Worm (Caenorhabditis elegans) whole organism, young adult: Measurements from ENCODE around the gene twk-10.
A peak's percentile ranks its signal among the peaks of the same experiment; 100 is the strongest.

Experiments
- B0019.2 ChIP-seq: fragments of 200-800 bp; sonication (Bioruptor generic); conservative IDR thresholded peaks from 2 replicates; pipeline ENCODE4 v1.3.6; 2022; ENCODE audit warnings: missing genetic modification reagents, missing genetic modification characterization, missing compliant biosample characterization
- D2030.7 ChIP-seq: fragments of 200-800 bp; sonication (Bioruptor generic); IDR thresholded peaks from 2 replicates; pipeline ENCODE4 v1.3.6; 2022; ENCODE audit warnings: missing genetic modification reagents, missing genetic modification characterization, missing compliant biosample characterization
- F33H1.4 ChIP-seq: fragments of 200-800 bp; sonication (Bioruptor generic); IDR thresholded peaks from 2 replicates; pipeline ENCODE4 v1.3.6; 2022; ENCODE audit warnings: missing genetic modification reagents, missing genetic modification characterization, missing compliant biosample characterization
- F37B4.10 ChIP-seq: fragments of 200-800 bp; sonication (Bioruptor generic); IDR thresholded peaks from 2 replicates; pipeline ENCODE4 v1.3.6; 2022; ENCODE audit warnings: missing genetic modification characterization, missing compliant biosample characterization
- F39B2.1 ChIP-seq: fragments of 200-800 bp; sonication (Bioruptor generic); IDR thresholded peaks from 2 replicates; pipeline ENCODE4 v1.3.6; 2022; ENCODE audit warnings: missing genetic modification reagents, missing genetic modification characterization, missing compliant biosample characterization
- F49E8.2 ChIP-seq: sonication (generic microtip); optimal IDR thresholded peaks from 3 replicates; lab custom pipeline; 2017; ENCODE audit warnings: missing genetic modification characterization, mild to moderate bottlenecking, missing compliant biosample characterization, antibody characterized with exemption, moderate library complexity; ENCODE audit not compliant: insufficient read depth
- F52B5.7 ChIP-seq: sonication (generic microtip); optimal IDR thresholded peaks from 2 replicates; lab custom pipeline; 2016; ENCODE audit warnings: mild to moderate bottlenecking, missing genetic modification characterization, missing compliant biosample characterization
- F55B11.4 ChIP-seq: sonication (generic microtip); optimal IDR thresholded peaks from 2 replicates; lab custom pipeline; 2016; ENCODE audit warnings: missing compliant biosample characterization, missing genetic modification characterization, borderline replicate concordance; ENCODE audit not compliant: insufficient read depth
- F57C9.4 ChIP-seq: sonication (generic microtip); optimal IDR thresholded peaks from 2 replicates; lab custom pipeline; 2017; ENCODE audit warnings: mild to moderate bottlenecking, missing genetic modification characterization, missing compliant biosample characterization
- Y53F4B.3 ChIP-seq: fragments of 200-800 bp; sonication (Bioruptor generic); IDR thresholded peaks from 2 replicates; pipeline ENCODE4 v1.3.6; 2022; ENCODE audit warnings: missing genetic modification reagents, missing genetic modification characterization, missing compliant biosample characterization
- Y56A3A.18 ChIP-seq: fragments of 200-800 bp; sonication (Bioruptor generic); IDR thresholded peaks from 2 replicates; pipeline ENCODE4 v1.3.6; 2022; ENCODE audit warnings: missing genetic modification reagents, missing genetic modification characterization, missing compliant biosample characterization
- Y67H2A.10 ChIP-seq: fragments of 200-800 bp; sonication (Bioruptor generic); conservative IDR thresholded peaks from 2 replicates; pipeline ENCODE4 v1.3.6; 2022; ENCODE audit warnings: missing genetic modification reagents, missing genetic modification characterization, missing compliant biosample characterization
- Y95B8A.8 ChIP-seq: fragments of 200-800 bp; sonication (Bioruptor generic); IDR thresholded peaks from 2 replicates; pipeline ENCODE4 v1.3.6; 2022; ENCODE audit warnings: missing genetic modification reagents, missing genetic modification characterization, missing compliant biosample characterization
- akir-1 ChIP-seq: fragments of 200-800 bp; sonication (Bioruptor generic); optimal IDR thresholded peaks from 2 replicates; lab custom pipeline; 2018; ENCODE audit warnings: mild to moderate bottlenecking, missing genetic modification characterization, moderate library complexity, missing compliant biosample characterization
- aptf-2 ChIP-seq: fragments of 200-800 bp; sonication (Bioruptor generic); conservative IDR thresholded peaks from 2 replicates; pipeline ENCODE4 v1.3.6; 2022; ENCODE audit warnings: missing genetic modification reagents, missing genetic modification characterization, missing compliant biosample characterization
- attf-3 ChIP-seq: fragments of 200-800 bp; sonication (Bioruptor generic); conservative IDR thresholded peaks from 2 replicates; pipeline ENCODE4 v1.3.6; 2022; ENCODE audit warnings: missing genetic modification reagents, missing genetic modification characterization, missing compliant biosample characterization
- bed-1 ChIP-seq: fragments of 200-800 bp; sonication (Bioruptor generic); IDR thresholded peaks from 2 replicates; pipeline ENCODE4 v1.3.6; 2022; ENCODE audit warnings: missing genetic modification reagents, missing genetic modification characterization, missing compliant biosample characterization
- ccch-3 ChIP-seq: fragments of 200-800 bp; sonication (Bioruptor generic); optimal IDR thresholded peaks from 2 replicates; lab custom pipeline; 2018; ENCODE audit warnings: mild to moderate bottlenecking, missing genetic modification characterization, missing compliant biosample characterization
- cebp-1 ChIP-seq, 2 experiments: fragments of 200-800 bp in 1 of 2; sonication (Bioruptor generic) in 1 of 2; sonication (generic microtip) in 1 of 2; IDR thresholded peaks in 1 of 2; optimal IDR thresholded peaks in 1 of 2; 2 replicates each; pipeline versions ENCODE4 v1.3.6 to Lab custom; 2017 to 2022; ENCODE audit warnings: missing compliant biosample characterization in 2 of 2, missing genetic modification characterization in 2 of 2, mild to moderate bottlenecking in 1 of 2, missing genetic modification reagents in 1 of 2, moderate library complexity in 1 of 2
- cebp-2 ChIP-seq: fragments of 200-800 bp; sonication (Bioruptor generic); IDR thresholded peaks from 2 replicates; pipeline ENCODE4 v1.3.6; 2022; ENCODE audit warnings: missing genetic modification characterization, missing compliant biosample characterization
- ceh-79 ChIP-seq: sonication (generic microtip); optimal IDR thresholded peaks from 2 replicates; lab custom pipeline; 2017; ENCODE audit warnings: mild to moderate bottlenecking, missing genetic modification characterization, missing compliant biosample characterization
- ceh-91 ChIP-seq: fragments of 200-800 bp; sonication (Bioruptor generic); IDR thresholded peaks from 2 replicates; pipeline ENCODE4 v1.3.6; 2022; ENCODE audit warnings: missing genetic modification reagents, missing genetic modification characterization, missing compliant biosample characterization
- egrh-3 ChIP-seq: fragments of 200-800 bp; sonication (Bioruptor generic); IDR thresholded peaks from 2 replicates; pipeline ENCODE4 v1.3.6; 2022; ENCODE audit warnings: missing genetic modification reagents, missing genetic modification characterization, missing compliant biosample characterization
- him-1 ChIP-seq: sonication (generic microtip); optimal IDR thresholded peaks from 2 replicates; lab custom pipeline; 2016; ENCODE audit warnings: missing genotype, missing genetic modification reagents, missing genetic modification characterization, missing compliant biosample characterization
- hsf-1 ChIP-seq: fragments of 200-800 bp; sonication (Bioruptor generic); IDR thresholded peaks from 2 replicates; pipeline ENCODE4 v1.3.6; 2022; ENCODE audit warnings: missing genetic modification reagents, missing genetic modification characterization, missing compliant biosample characterization
- let-607 ChIP-seq, 2 experiments: fragments of 200-800 bp in 1 of 2; sonication (Bioruptor generic) in 1 of 2; sonication (generic microtip) in 1 of 2; optimal IDR thresholded peaks; 2 replicates each; lab custom pipeline; 2016 to 2018; ENCODE audit warnings: mild to moderate bottlenecking in 2 of 2, missing compliant biosample characterization in 2 of 2, missing genetic modification characterization in 2 of 2, moderate library complexity in 2 of 2, missing genotype in 1 of 2
- lin-26 ChIP-seq: fragments of 200-800 bp; sonication (Bioruptor generic); IDR thresholded peaks from 2 replicates; pipeline ENCODE4 v1.3.6; 2022; ENCODE audit warnings: missing genetic modification reagents, missing genetic modification characterization, missing compliant biosample characterization
- madf-8 ChIP-seq: fragments of 200-800 bp; sonication (Bioruptor generic); conservative IDR thresholded peaks from 2 replicates; pipeline ENCODE4 v1.3.6; 2022; ENCODE audit warnings: missing genetic modification reagents, missing genetic modification characterization, missing compliant biosample characterization
- mcd-1 ChIP-seq: fragments of 200-800 bp; sonication (Bioruptor generic); IDR thresholded peaks from 2 replicates; pipeline ENCODE4 v1.3.6; 2022; ENCODE audit warnings: missing genetic modification reagents, missing genetic modification characterization, missing compliant biosample characterization
- mes-4 ChIP-seq: sonication (generic microtip); optimal IDR thresholded peaks from 2 replicates; lab custom pipeline; 2016; ENCODE audit warnings: missing genotype, missing genetic modification characterization, missing compliant biosample characterization
- nhr-120 ChIP-seq: fragments of 200-800 bp; sonication (Bioruptor generic); IDR thresholded peaks from 2 replicates; pipeline ENCODE4 v1.3.6; 2022; ENCODE audit warnings: missing genetic modification characterization, missing compliant biosample characterization
- nhr-27 ChIP-seq: fragments of 200-800 bp; sonication (Bioruptor generic); optimal IDR thresholded peaks from 2 replicates; lab custom pipeline; 2018; ENCODE audit warnings: mild to moderate bottlenecking, missing genetic modification characterization, moderate library complexity, missing compliant biosample characterization
- nhr-80 ChIP-seq: sonication (generic microtip); optimal IDR thresholded peaks from 2 replicates; lab custom pipeline; 2016; ENCODE audit warnings: missing genetic modification characterization, missing compliant biosample characterization
- rcor-1 ChIP-seq: fragments of 200-800 bp; sonication (Bioruptor generic); IDR thresholded peaks from 2 replicates; pipeline ENCODE4 v1.3.6; 2022; ENCODE audit warnings: missing genetic modification reagents, missing genetic modification characterization, missing compliant biosample characterization
- sdz-38 ChIP-seq: sonication (generic microtip); optimal IDR thresholded peaks from 2 replicates; lab custom pipeline; 2016; ENCODE audit warnings: missing genotype, missing genetic modification characterization, missing compliant biosample characterization
- sea-2 ChIP-seq: fragments of 200-800 bp; sonication (Bioruptor generic); IDR thresholded peaks from 2 replicates; pipeline ENCODE4 v1.3.6; 2022; ENCODE audit warnings: missing genetic modification characterization, missing compliant biosample characterization
- snpc-4 ChIP-seq, 5 experiments: fragments of 150-350 bp in 1 of 5; sonication (generic microtip) in 4 of 5; optimal IDR thresholded peaks; 2 replicates each; lab custom pipeline; 2014 to 2018; ENCODE audit warnings: missing genetic modification characterization in 5 of 5, missing biosample characterization in 3 of 5, antibody characterized with exemption in 2 of 5, mild to moderate bottlenecking in 2 of 5, missing compliant biosample characterization in 2 of 5, missing genotype in 2 of 5, moderate library complexity in 2 of 5, missing genetic modification reagents in 1 of 5
- somi-1 ChIP-seq: fragments of 200-800 bp; sonication (Bioruptor generic); optimal IDR thresholded peaks from 2 replicates; lab custom pipeline; 2018; ENCODE audit warnings: mild to moderate bottlenecking, missing genetic modification characterization, missing compliant biosample characterization
- sptf-2 ChIP-seq: fragments of 200-800 bp; sonication (Bioruptor generic); optimal IDR thresholded peaks from 2 replicates; lab custom pipeline; 2018; ENCODE audit warnings: mild to moderate bottlenecking, missing genetic modification characterization, missing compliant biosample characterization
- unc-130 ChIP-seq: sonication (generic microtip); optimal IDR thresholded peaks from 2 replicates; lab custom pipeline; 2016; ENCODE audit warnings: missing genetic modification reagents, missing genetic modification characterization, missing compliant biosample characterization
- ztf-18 ChIP-seq: sonication (generic microtip); optimal IDR thresholded peaks from 2 replicates; lab custom pipeline; 2016; ENCODE audit warnings: missing genotype, mild to moderate bottlenecking, missing genetic modification characterization, missing compliant biosample characterization
- ztf-22 ChIP-seq: fragments of 200-800 bp; sonication (Bioruptor generic); optimal IDR thresholded peaks from 2 replicates; lab custom pipeline; 2018; ENCODE audit warnings: mild to moderate bottlenecking, missing genetic modification characterization, moderate library complexity, missing compliant biosample characterization
- ztf-25 ChIP-seq: fragments of 200-800 bp; sonication (Bioruptor generic); IDR thresholded peaks from 2 replicates; pipeline ENCODE4 v1.3.6; 2022; ENCODE audit warnings: missing genetic modification reagents, missing genetic modification characterization, missing compliant biosample characterization
- ztf-3 ChIP-seq: fragments of 200-800 bp; sonication (Bioruptor generic); optimal IDR thresholded peaks from 2 replicates; lab custom pipeline; 2018; ENCODE audit warnings: mild to moderate bottlenecking, missing genetic modification characterization, missing compliant biosample characterization

twk-10 gene

DNA sequence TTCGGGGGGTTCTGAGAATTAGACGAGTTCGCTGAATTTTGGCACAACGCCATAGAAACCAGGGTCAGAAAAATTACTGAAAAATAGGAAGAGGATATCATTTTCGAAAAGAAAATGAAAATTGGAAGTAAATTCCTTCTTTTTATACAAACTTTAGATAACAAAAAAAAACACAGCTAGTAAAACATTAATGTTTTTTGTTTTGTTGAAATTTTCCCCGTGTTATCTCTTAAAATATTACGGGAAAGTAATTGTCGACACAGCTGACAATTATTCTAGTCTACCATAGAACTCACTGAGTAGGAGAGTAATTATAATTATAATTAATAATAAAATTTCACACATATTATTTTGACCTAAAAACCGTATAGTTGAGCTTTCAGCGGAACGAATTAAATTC lies 7.0 kb downstream of the twk-10 start, which contains the start of gene spp-26:
Gene spp-26, minus strand, starts transcription at position 101 of the 400 bp plus-strand sequence.
- no peak for TF ChIP-seq F37B4.10 (GFP tag; lab: Robert Waterston, UW)
- TF ChIP-seq him-1 (tag; lab: Kevin White, UChicago): no peak
- no peak for TF ChIP-seq mcd-1 (GFP tag; lab: Robert Waterston, UW)
- no peak for TF ChIP-seq F49E8.2 (tag; lab: Kevin White, UChicago)
- no peak for TF ChIP-seq mes-4 (tag; lab: Kevin White, UChicago)
- no peak for TF ChIP-seq hsf-1 (GFP tag; lab: Robert Waterston, UW)
- TF ChIP-seq D2030.7 (GFP tag; lab: Robert Waterston, UW): no peak
- TF ChIP-seq Y95B8A.8 (GFP tag; lab: Robert Waterston, UW): no peak
- no peak for TF ChIP-seq cebp-1 (GFP tag; IDR thresholded peaks at IDR 0.05; lab: Robert Waterston, UW)
- TF ChIP-seq cebp-1 (tag; optimal IDR thresholded peaks at IDR 0.05; lab: Kevin White, UChicago): no peak
- TF ChIP-seq Y53F4B.3: no peak
- TF ChIP-seq bed-1 (GFP tag; lab: Robert Waterston, UW): no peak
- TF ChIP-seq ceh-91 (GFP tag; lab: Robert Waterston, UW): no peak
- no peak for TF ChIP-seq B0019.2 (GFP tag; lab: Robert Waterston, UW)
- TF ChIP-seq aptf-2 (GFP tag; lab: Robert Waterston, UW): no peak
- TF ChIP-seq nhr-80 (tag; lab: Kevin White, UChicago): no peak
- TF ChIP-seq ztf-18 (tag; lab: Kevin White, UChicago): no peak
- no peak for TF ChIP-seq madf-8 (GFP tag; lab: Robert Waterston, UW)
- TF ChIP-seq sea-2 (GFP tag; lab: Robert Waterston, UW): no peak
- TF ChIP-seq lin-26: no peak

DNA sequence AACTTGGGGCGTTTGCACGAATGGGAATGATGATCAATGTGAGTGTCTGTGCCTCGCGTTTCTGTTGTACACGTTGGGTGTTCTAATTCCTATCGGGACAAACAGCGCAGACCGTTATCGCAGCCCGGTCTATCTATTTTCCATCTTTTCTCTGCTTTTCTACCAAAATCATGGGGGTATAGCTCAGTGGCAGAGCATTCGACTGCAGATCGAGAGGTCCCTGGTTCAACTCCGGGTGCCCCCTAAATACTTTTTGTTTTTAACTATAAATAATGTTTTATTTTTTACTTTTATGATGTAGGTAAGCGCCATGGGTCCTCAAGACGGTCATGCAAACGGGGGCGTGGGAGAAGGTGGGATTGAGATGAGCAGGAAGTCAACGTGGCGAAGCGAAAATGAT lies 7.4 kb downstream of the twk-10 start:
- TF ChIP-seq ztf-18 (tag; lab: Kevin White, UChicago) (peak; percentile 67), F52B5.7 (tag; lab: Kevin White, UChicago) (no peak), unc-130 (GFP tag; lab: Kevin White, UChicago) (peak; percentile 22), ztf-25 (peak; percentile 78; the same call in 1 of the 2 replicates), F55B11.4 (tag; lab: Kevin White, UChicago) (no peak), ztf-22 (GFP tag; lab: Kevin White, UChicago) (no peak), ztf-3 (GFP tag; lab: Kevin White, UChicago) (no peak), ccch-3 (GFP tag; lab: Kevin White, UChicago) (no peak), mcd-1 (GFP tag; lab: Robert Waterston, UW) (no peak), F57C9.4 (tag; lab: Kevin White, UChicago) (no peak), nhr-27 (tag; lab: Kevin White, UChicago) (no peak), F49E8.2 (tag; lab: Kevin White, UChicago) (no peak), nhr-80 (tag; lab: Kevin White, UChicago) (peak; percentile 42), egrh-3 (GFP tag; lab: Robert Waterston, UW) (no peak), Y56A3A.18 (0 out of 2 replicates have a peak, but pooled peaks have one; percentile 24), rcor-1 (GFP tag; lab: Robert Waterston, UW) (no peak), let-607 (tag; optimal IDR thresholded peaks at IDR 0.05; lab: Kevin White, UChicago) (peak; percentile 10 to 16), nhr-120 (GFP tag; lab: Robert Waterston, UW) (no peak), snpc-4 (GFP tag; optimal IDR thresholded peaks at IDR 0.05; lab: Kevin White, UChicago) (no peak), snpc-4 (tag; optimal IDR thresholded peaks at IDR 0.05; lab: Kevin White, UChicago) (no peak), ceh-79 (peak; percentile 48), cebp-2 (GFP tag; lab: Robert Waterston, UW) (0 out of 2 replicates have a peak, but pooled peaks have one; percentile 42), attf-3 (GFP tag; lab: Robert Waterston, UW) (no peak), cebp-1 (GFP tag; IDR thresholded peaks at IDR 0.05; lab: Robert Waterston, UW) (0 out of 2 replicates have a peak, but pooled peaks have one; percentile 45), cebp-1 (tag; optimal IDR thresholded peaks at IDR 0.05; lab: Kevin White, UChicago) (no peak), D2030.7 (GFP tag; lab: Robert Waterston, UW) (peak; percentile 69; the same call in 1 of the 2 replicates), F39B2.1 (GFP tag; lab: Robert Waterston, UW) (no peak), somi-1 (GFP tag; lab: Kevin White, UChicago) (peak; percentile 49), sptf-2 (peak; percentile 90), sdz-38 (tag; lab: Kevin White, UChicago) (no peak), akir-1 (GFP tag; lab: Kevin White, UChicago) (no peak), F33H1.4 (peak; percentile 43; the same call in 1 of the 2 replicates), Y67H2A.10 (GFP tag; lab: Robert Waterston, UW) (0 out of 2 replicates have a peak, but pooled peaks have one; percentile 19)
